Worm (Caenorhabditis elegans) whole organism, young adult: Measurements from ENCODE around the gene C56A3.8.

Experiments used
- B0336.3 ChIP-seq: fragments of 200-800 bp; sonication (Bioruptor generic); IDR thresholded peaks from 2 replicates; pipeline ENCODE4 v1.3.6; 2022; ENCODE audit warnings: missing genetic modification characterization, missing compliant biosample characterization
- D2030.7 ChIP-seq: fragments of 200-800 bp; sonication (Bioruptor generic); IDR thresholded peaks from 2 replicates; pipeline ENCODE4 v1.3.6; 2022; ENCODE audit warnings: missing genetic modification reagents, missing genetic modification characterization, missing compliant biosample characterization
- F23B12.7 ChIP-seq: sonication (generic microtip); optimal IDR thresholded peaks from 2 replicates; lab custom pipeline; 2017; ENCODE audit warnings: missing genetic modification characterization, mild to moderate bottlenecking, missing compliant biosample characterization, antibody characterized with exemption, moderate library complexity; ENCODE audit not compliant: insufficient read depth
- F39B2.1 ChIP-seq: fragments of 200-800 bp; sonication (Bioruptor generic); IDR thresholded peaks from 2 replicates; pipeline ENCODE4 v1.3.6; 2022; ENCODE audit warnings: missing genetic modification reagents, missing genetic modification characterization, missing compliant biosample characterization
- F49E8.2 ChIP-seq: sonication (generic microtip); optimal IDR thresholded peaks from 3 replicates; lab custom pipeline; 2017; ENCODE audit warnings: missing genetic modification characterization, mild to moderate bottlenecking, missing compliant biosample characterization, antibody characterized with exemption, moderate library complexity; ENCODE audit not compliant: insufficient read depth
- F55B11.4 ChIP-seq: sonication (generic microtip); optimal IDR thresholded peaks from 2 replicates; lab custom pipeline; 2016; ENCODE audit warnings: missing compliant biosample characterization, missing genetic modification characterization, borderline replicate concordance; ENCODE audit not compliant: insufficient read depth
- F57C9.4 ChIP-seq: sonication (generic microtip); optimal IDR thresholded peaks from 2 replicates; lab custom pipeline; 2017; ENCODE audit warnings: mild to moderate bottlenecking, missing genetic modification characterization, missing compliant biosample characterization
- akir-1 ChIP-seq: fragments of 200-800 bp; sonication (Bioruptor generic); optimal IDR thresholded peaks from 2 replicates; lab custom pipeline; 2018; ENCODE audit warnings: mild to moderate bottlenecking, missing genetic modification characterization, moderate library complexity, missing compliant biosample characterization
- atf-7 ChIP-seq: sonication (generic microtip); optimal IDR thresholded peaks from 2 replicates; lab custom pipeline; 2017; ENCODE audit warnings: mild to moderate bottlenecking, missing genetic modification characterization, missing compliant biosample characterization
- attf-5 ChIP-seq: fragments of 200-800 bp; sonication (Bioruptor generic); optimal IDR thresholded peaks from 2 replicates; lab custom pipeline; 2018; ENCODE audit warnings: mild to moderate bottlenecking, missing genetic modification characterization, missing compliant biosample characterization
- bed-2 ChIP-seq: fragments of 200-800 bp; sonication (Bioruptor generic); IDR thresholded peaks from 2 replicates; pipeline ENCODE4 v1.3.6; 2022; ENCODE audit warnings: missing genetic modification reagents, missing genetic modification characterization, missing compliant biosample characterization
- cebp-1 ChIP-seq, 2 experiments: fragments of 200-800 bp in 1 of 2; sonication (Bioruptor generic) in 1 of 2; sonication (generic microtip) in 1 of 2; IDR thresholded peaks in 1 of 2; optimal IDR thresholded peaks in 1 of 2; 2 replicates each; pipeline versions ENCODE4 v1.3.6 to Lab custom; 2017 to 2022; ENCODE audit warnings: missing compliant biosample characterization in 2 of 2, missing genetic modification characterization in 2 of 2, mild to moderate bottlenecking in 1 of 2, missing genetic modification reagents in 1 of 2, moderate library complexity in 1 of 2
- dox-1 ChIP-seq: fragments of 200-800 bp; sonication (Bioruptor generic); IDR thresholded peaks from 2 replicates; pipeline ENCODE4 v1.3.6; 2022; ENCODE audit warnings: missing genetic modification reagents, missing genetic modification characterization, missing compliant biosample characterization
- efl-1 ChIP-seq: fragments of 150-350 bp; optimal IDR thresholded peaks from 2 replicates; lab custom pipeline; 2014; ENCODE audit warnings: missing biosample characterization, missing genetic modification reagents, missing genetic modification characterization
- hmg-1.2 ChIP-seq: fragments of 200-800 bp; sonication (Bioruptor generic); IDR thresholded peaks from 2 replicates; pipeline ENCODE4 v1.3.6; 2022; ENCODE audit warnings: missing genetic modification reagents, missing genetic modification characterization, missing compliant biosample characterization
- hsf-1 ChIP-seq: fragments of 200-800 bp; sonication (Bioruptor generic); IDR thresholded peaks from 2 replicates; pipeline ENCODE4 v1.3.6; 2022; ENCODE audit warnings: missing genetic modification reagents, missing genetic modification characterization, missing compliant biosample characterization
- lin-54 ChIP-seq: fragments of 200-800 bp; sonication (Bioruptor generic); optimal IDR thresholded peaks from 2 replicates; lab custom pipeline; 2018; ENCODE audit warnings: mild to moderate bottlenecking, missing genetic modification characterization, missing compliant biosample characterization
- lsl-1 ChIP-seq: fragments of 200-800 bp; sonication (Bioruptor generic); optimal IDR thresholded peaks from 2 replicates; lab custom pipeline; 2018; ENCODE audit warnings: mild to moderate bottlenecking, missing genetic modification characterization, moderate library complexity, missing compliant biosample characterization
- madf-6 ChIP-seq: fragments of 200-800 bp; sonication (Bioruptor generic); IDR thresholded peaks from 2 replicates; pipeline ENCODE4 v1.3.6; 2022; ENCODE audit warnings: missing genetic modification reagents, missing genetic modification characterization, missing compliant biosample characterization
- mcd-1 ChIP-seq: fragments of 200-800 bp; sonication (Bioruptor generic); IDR thresholded peaks from 2 replicates; pipeline ENCODE4 v1.3.6; 2022; ENCODE audit warnings: missing genetic modification reagents, missing genetic modification characterization, missing compliant biosample characterization
- mel-28 ChIP-seq: sonication (generic microtip); optimal IDR thresholded peaks from 2 replicates; lab custom pipeline; 2016; ENCODE audit warnings: borderline replicate concordance, mild to moderate bottlenecking, missing genetic modification characterization, missing compliant biosample characterization
- nhr-120 ChIP-seq: fragments of 200-800 bp; sonication (Bioruptor generic); IDR thresholded peaks from 2 replicates; pipeline ENCODE4 v1.3.6; 2022; ENCODE audit warnings: missing genetic modification characterization, missing compliant biosample characterization
- nhr-80 ChIP-seq: sonication (generic microtip); optimal IDR thresholded peaks from 2 replicates; lab custom pipeline; 2016; ENCODE audit warnings: missing genetic modification characterization, missing compliant biosample characterization
- rcor-1 ChIP-seq: fragments of 200-800 bp; sonication (Bioruptor generic); IDR thresholded peaks from 2 replicates; pipeline ENCODE4 v1.3.6; 2022; ENCODE audit warnings: missing genetic modification reagents, missing genetic modification characterization, missing compliant biosample characterization
- sdz-38 ChIP-seq: sonication (generic microtip); optimal IDR thresholded peaks from 2 replicates; lab custom pipeline; 2016; ENCODE audit warnings: missing genotype, missing genetic modification characterization, missing compliant biosample characterization
- snpc-3.4 ChIP-seq: sonication (generic microtip); optimal IDR thresholded peaks from 2 replicates; lab custom pipeline; 2017; ENCODE audit warnings: missing genetic modification characterization, mild to moderate bottlenecking, missing compliant biosample characterization, antibody characterized with exemption, moderate library complexity, missing genotype, missing genetic modification reagents
- snpc-4 ChIP-seq, 5 experiments: fragments of 150-350 bp in 1 of 5; sonication (generic microtip) in 4 of 5; optimal IDR thresholded peaks; 2 replicates each; lab custom pipeline; 2014 to 2018; ENCODE audit warnings: missing genetic modification characterization in 5 of 5, missing biosample characterization in 3 of 5, antibody characterized with exemption in 2 of 5, mild to moderate bottlenecking in 2 of 5, missing compliant biosample characterization in 2 of 5, missing genotype in 2 of 5, moderate library complexity in 2 of 5, missing genetic modification reagents in 1 of 5
- sptf-2 ChIP-seq: fragments of 200-800 bp; sonication (Bioruptor generic); optimal IDR thresholded peaks from 2 replicates; lab custom pipeline; 2018; ENCODE audit warnings: mild to moderate bottlenecking, missing genetic modification characterization, missing compliant biosample characterization
- tlf-1 ChIP-seq: fragments of 200-800 bp; sonication (Bioruptor generic); optimal IDR thresholded peaks from 2 replicates; lab custom pipeline; 2018; ENCODE audit warnings: mild to moderate bottlenecking, missing genetic modification characterization, missing compliant biosample characterization
- unc-130 ChIP-seq: sonication (generic microtip); optimal IDR thresholded peaks from 2 replicates; lab custom pipeline; 2016; ENCODE audit warnings: missing genetic modification reagents, missing genetic modification characterization, missing compliant biosample characterization

Gene C56A3.8

ce11 chrV:13568533-13568932, 8.5 kb downstream of the C56A3.8 start, which contains the start of the genes nuaf-1 and bir-2:
Gene nuaf-1 (minus strand): TSS chrV:13568630.
Gene bir-2 (plus strand): TSS chrV:13568850.
- TF ChIP-seq unc-130 (GFP tag; lab: Kevin White, UChicago) (no peak), lin-54 (GFP tag; lab: Kevin White, UChicago) (peak; percentile 65), hmg-1.2 (GFP tag; lab: Robert Waterston, UW) (0 out of 2 replicates have a peak, but pooled peaks have one; percentile 8), madf-6 (GFP tag; lab: Robert Waterston, UW) (peak; percentile 63), D2030.7 (GFP tag; lab: Robert Waterston, UW) (peak; percentile 45), nhr-80 (tag; lab: Kevin White, UChicago) (peak; percentile 8), cebp-1 (GFP tag; IDR thresholded peaks at IDR 0.05; lab: Robert Waterston, UW) (no peak), cebp-1 (tag; optimal IDR thresholded peaks at IDR 0.05; lab: Kevin White, UChicago) (no peak), efl-1 (peak; percentile 46), lsl-1 (GFP tag; lab: Kevin White, UChicago) (peak; percentile 41), snpc-3.4 (tag; lab: Kevin White, UChicago) (peak; percentile 67), bed-2 (GFP tag; lab: Robert Waterston, UW) (no peak), attf-5 (GFP tag; lab: Kevin White, UChicago) (peak; percentile 9), dox-1 (GFP tag; lab: Robert Waterston, UW) (0 out of 2 replicates have a peak, but pooled peaks have one; percentile 24), mcd-1 (peak; percentile 94), snpc-4 (GFP tag; optimal IDR thresholded peaks at IDR 0.05; lab: Kevin White, UChicago) (no peak), snpc-4 (tag; optimal IDR thresholded peaks at IDR 0.05; lab: Kevin White, UChicago) (peak in 2 of 4 experiments; percentile 17 to 40), rcor-1 (GFP tag; lab: Robert Waterston, UW) (peak; percentile 29; the same call in 1 of the 2 replicates), mel-28 (tag; lab: Kevin White, UChicago) (no peak), F23B12.7 (tag; lab: Kevin White, UChicago) (peak; percentile 3)

DNA sequence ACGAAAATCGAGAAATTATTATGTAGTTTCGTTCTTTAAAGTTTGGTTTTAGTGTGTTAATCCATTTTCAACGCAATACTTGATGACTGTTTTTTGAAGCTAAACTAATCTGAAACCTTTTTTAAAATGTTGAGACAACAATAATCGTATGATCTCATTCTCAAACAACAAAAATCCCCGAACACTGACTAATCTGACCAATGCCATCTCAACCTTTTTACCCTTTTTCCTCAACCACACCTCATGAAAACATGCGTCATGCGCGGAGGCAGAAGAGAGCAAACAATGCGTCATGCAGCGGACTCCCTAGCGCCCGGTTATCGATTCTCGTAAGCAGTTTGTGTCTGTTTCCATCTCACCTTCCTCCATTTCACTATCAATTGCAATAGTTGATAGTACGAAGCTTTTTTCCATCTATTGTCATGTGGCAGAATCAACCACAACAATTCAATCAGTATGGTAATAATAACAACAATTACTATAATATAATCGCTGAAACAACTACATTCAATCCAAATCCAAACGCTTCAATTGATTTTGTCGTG, 11.7 kb downstream of the C56A3.8 start, which contains the start of gene C50B8.4:
Gene C50B8.4 (plus strand): TSS at position 299 of the 545 bp plus-strand sequence.
- TF ChIP-seq sdz-38 (tag; lab: Kevin White, UChicago) (no peak), B0336.3 (GFP tag; lab: Robert Waterston, UW) (no peak), F49E8.2 (tag; lab: Kevin White, UChicago) (no peak), snpc-4 (GFP tag; optimal IDR thresholded peaks at IDR 0.05; lab: Kevin White, UChicago) (no peak), snpc-4 (tag; optimal IDR thresholded peaks at IDR 0.05; lab: Kevin White, UChicago) (peak in 1 of 4 experiments; percentile 8), atf-7 (no peak), F57C9.4 (tag; lab: Kevin White, UChicago) (no peak), F39B2.1 (no peak), nhr-80 (tag; lab: Kevin White, UChicago) (peak; percentile 75), akir-1 (GFP tag; lab: Kevin White, UChicago) (no peak)

- TF ChIP-seq tlf-1 (GFP tag; lab: Kevin White, UChicago) (no peak), hsf-1 (GFP tag; lab: Robert Waterston, UW) (0 out of 2 replicates have a peak, but pooled peaks have one; percentile 9), sptf-2 (GFP tag; lab: Kevin White, UChicago) (no peak)
- TF ChIP-seq, all 124 proteins: peak for 1
Measured at ce11 chrV:13575866-13576265, 15.8 kb downstream of the C56A3.8 start.

DNA sequence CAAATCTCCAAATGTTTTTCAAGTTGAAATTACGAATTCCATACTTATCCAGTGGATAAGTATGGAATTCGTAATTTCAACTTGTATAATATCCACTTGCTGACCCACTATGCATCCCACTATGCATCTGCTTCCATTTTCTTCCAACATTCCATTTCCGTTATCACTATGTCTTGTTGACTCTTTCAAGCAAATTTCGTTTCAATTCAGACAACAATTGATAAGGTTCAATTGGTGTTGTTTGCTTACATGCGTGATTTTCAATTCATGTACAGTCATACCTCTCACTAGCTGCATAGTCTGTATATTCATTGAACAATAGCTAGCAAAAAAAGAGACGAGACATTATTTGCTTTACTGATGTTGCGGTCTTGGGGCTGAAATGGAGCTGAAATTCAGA, 16.8 kb downstream of the C56A3.8 start:
- TF ChIP-seq F55B11.4 (no peak), nhr-120 (GFP tag; lab: Robert Waterston, UW) (no peak), nhr-80 (tag; lab: Kevin White, UChicago) (peak; percentile 17)
- TF ChIP-seq, all 124 proteins: peak for 1
